Worm (Caenorhabditis elegans) whole organism, L1 larva: Measurements from ENCODE around the gene C01G5.25.
A peak's percentile ranks its signal among the peaks of the same experiment; 100 is the strongest.
"Not testable (repeated sequence)": the region's sequence is repeated elsewhere in the genome, so short reads cannot be mapped to it uniquely, and the experiment has no call there.

ENCODE experiments used
- aha-1 ChIP-seq: fragments of 150-350 bp; optimal IDR thresholded peaks from 2 replicates; lab custom pipeline; 2014; ENCODE audit warnings: missing biosample characterization, missing genetic modification characterization
- alr-1 ChIP-seq: fragments of 200-800 bp; sonication (Bioruptor generic); optimal IDR thresholded peaks from 2 replicates; lab custom pipeline; 2018; ENCODE audit warnings: borderline replicate concordance, mild to moderate bottlenecking, missing genetic modification characterization, missing compliant biosample characterization
- ceh-8 ChIP-seq: fragments of 200-800 bp; sonication (Bioruptor generic); optimal IDR thresholded peaks from 2 replicates; lab custom pipeline; 2018; ENCODE audit warnings: mild to moderate bottlenecking, missing genetic modification characterization, moderate library complexity, missing compliant biosample characterization
- ceh-82 ChIP-seq, 3 experiments: fragments of 150-350 bp in 1 of 3; sonication (generic microtip) in 2 of 3; optimal IDR thresholded peaks; 2 replicates each; lab custom pipeline; 2014 to 2017; ENCODE audit warnings: missing biosample characterization in 3 of 3, missing genetic modification characterization in 3 of 3
- ceh-88 ChIP-seq: fragments of 200-800 bp; sonication (Bioruptor generic); IDR thresholded peaks from 2 replicates; pipeline ENCODE4 v1.3.6; 2022; ENCODE audit warnings: missing genetic modification characterization, missing compliant biosample characterization
- dpl-1 ChIP-seq, 3 experiments: fragments of 150-350 bp in 2 of 3; sonication (generic microtip) in 1 of 3; optimal IDR thresholded peaks; 2 replicates each; lab custom pipeline; 2014 to 2017; ENCODE audit warnings: missing biosample characterization in 3 of 3, missing genetic modification characterization in 3 of 3, missing genetic modification reagents in 3 of 3
- efl-1 ChIP-seq, 4 experiments: fragments of 150-350 bp; optimal IDR thresholded peaks in 3 of 4; peaks in 1 of 4; 1 replicate in 1 of 4; 2 replicates in 3 of 4; lab custom pipeline; 2014; ENCODE audit warnings: missing biosample characterization in 2 of 4, missing genetic modification characterization in 2 of 4, missing genetic modification reagents in 2 of 4
- egl-27 ChIP-seq, 2 experiments: fragments of 150-350 bp in 1 of 2; sonication (generic microtip); optimal IDR thresholded peaks; 3 replicates each; lab custom pipeline; 2017 to 2018; ENCODE audit warnings: missing biosample characterization in 2 of 2, missing genetic modification characterization in 2 of 2, missing genetic modification reagents in 2 of 2
- fos-1 ChIP-seq: fragments of 150-350 bp; optimal IDR thresholded peaks from 2 replicates; lab custom pipeline; 2014; ENCODE audit warnings: missing biosample characterization, missing genetic modification characterization
- irx-1 ChIP-seq: sonication (generic microtip); optimal IDR thresholded peaks from 2 replicates; lab custom pipeline; 2016; ENCODE audit warnings: missing genetic modification characterization, missing compliant biosample characterization
- lin-15B ChIP-seq: fragments of 150-350 bp; sonication (generic microtip); optimal IDR thresholded peaks from 3 replicates; lab custom pipeline; 2014; ENCODE audit warnings: missing biosample characterization, missing genetic modification characterization
- lin-39 ChIP-seq: fragments of 150-350 bp; optimal IDR thresholded peaks from 2 replicates; lab custom pipeline; 2014; ENCODE audit warnings: missing biosample characterization, missing genetic modification reagents, missing genetic modification characterization
- mef-2 ChIP-seq: fragments of 150-350 bp; optimal IDR thresholded peaks from 2 replicates; lab custom pipeline; 2014; ENCODE audit warnings: missing biosample characterization, missing genetic modification characterization
- nhr-237 ChIP-seq: fragments of 150-350 bp; optimal IDR thresholded peaks from 2 replicates; lab custom pipeline; 2014; ENCODE audit warnings: missing biosample characterization, missing genetic modification characterization
- nhr-71 ChIP-seq: sonication (generic microtip); optimal IDR thresholded peaks from 2 replicates; lab custom pipeline; 2016; ENCODE audit warnings: mild to moderate bottlenecking, missing genetic modification characterization, moderate library complexity, missing compliant biosample characterization
- nhr-77 ChIP-seq: fragments of 150-350 bp; optimal IDR thresholded peaks from 2 replicates; lab custom pipeline; 2014; ENCODE audit warnings: missing biosample characterization, missing genetic modification characterization
- nhr-90 ChIP-seq: sonication (generic microtip); optimal IDR thresholded peaks from 2 replicates; lab custom pipeline; 2016; ENCODE audit warnings: mild to moderate bottlenecking, missing genetic modification characterization, missing compliant biosample characterization; ENCODE audit not compliant: poor library complexity
- pqm-1 ChIP-seq: sonication (generic microtip); optimal IDR thresholded peaks from 3 replicates; lab custom pipeline; 2017; ENCODE audit warnings: missing biosample characterization, missing genetic modification characterization
- unc-30 ChIP-seq: sonication (generic microtip); optimal IDR thresholded peaks from 2 replicates; lab custom pipeline; 2017; ENCODE audit warnings: missing biosample characterization, missing genetic modification characterization
- vab-15 ChIP-seq: sonication (generic microtip); optimal IDR thresholded peaks from 2 replicates; lab custom pipeline; 2017; ENCODE audit warnings: missing genotype, mild to moderate bottlenecking, missing genetic modification characterization, missing compliant biosample characterization
- zag-1 ChIP-seq: fragments of 150-350 bp; optimal IDR thresholded peaks from 2 replicates; lab custom pipeline; 2014; ENCODE audit warnings: missing biosample characterization, missing genetic modification characterization
- zip-4 ChIP-seq: fragments of 200-800 bp; sonication (Bioruptor generic); optimal IDR thresholded peaks from 2 replicates; lab custom pipeline; 2018; ENCODE audit warnings: mild to moderate bottlenecking, missing genetic modification characterization, moderate library complexity, missing compliant biosample characterization

C01G5.25 gene

DNA sequence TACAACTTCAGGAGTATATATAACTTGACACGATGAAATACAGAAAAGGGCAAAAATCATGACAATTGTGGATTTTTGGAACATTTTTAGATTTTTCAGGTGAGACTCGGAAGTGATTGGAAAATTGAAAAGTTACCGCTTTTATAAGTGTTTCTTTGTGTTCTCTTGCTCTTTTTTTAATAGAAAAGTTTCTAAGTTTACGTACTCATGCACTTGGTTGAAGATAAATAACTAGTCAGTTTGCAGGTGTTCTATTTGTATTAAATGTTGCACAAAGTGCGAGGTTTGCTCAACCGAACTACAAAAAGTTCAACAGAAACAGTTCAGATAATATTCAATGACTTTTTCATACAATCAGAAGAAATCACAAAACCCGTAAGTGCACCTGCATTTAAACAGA lies 53.4 kb downstream of the C01G5.25 start, which contains the start of gene nspb-3:
Gene nspb-3, minus strand, starts transcription at position 101 of the 400 bp plus-strand sequence.
- not testable (repeated sequence) for TF ChIP-seq ceh-88 (GFP tag; lab: Robert Waterston, UW); aha-1; egl-27 (tag; optimal IDR thresholded peaks at IDR 0.05; lab: Kevin White, UChicago)

DNA sequence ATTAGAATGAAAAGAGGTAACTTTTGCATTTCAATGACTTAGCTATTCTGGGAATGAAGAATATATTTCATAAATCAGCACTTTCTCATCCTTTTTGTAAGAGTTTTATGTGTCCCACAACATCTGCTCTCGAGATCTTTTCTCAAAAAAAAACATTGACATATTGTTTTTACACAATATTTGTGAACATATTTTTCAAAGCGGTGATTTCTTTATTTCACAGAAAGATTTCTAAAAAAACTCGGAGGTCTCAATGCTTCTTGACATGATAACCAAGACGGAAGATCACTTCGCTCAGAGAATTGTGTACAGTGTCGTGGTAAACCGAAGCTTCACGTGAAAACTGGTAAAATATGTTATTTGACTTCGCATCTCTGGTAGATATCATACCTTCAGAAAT lies 54.4 kb downstream of the C01G5.25 start, which contains the start of gene F38A5.22:
Gene F38A5.22, minus strand, starts transcription at position 29 of the 400 bp plus-strand sequence.
- TF ChIP-seq nhr-237 (tag; lab: Kevin White, UChicago) (no peak), dpl-1 (GFP tag; optimal IDR thresholded peaks at IDR 0.05; lab: Kevin White, UChicago) (no peak), alr-1 (tag; lab: Kevin White, UChicago) (no peak), ceh-82 (tag; optimal IDR thresholded peaks at IDR 0.05; lab: Kevin White, UChicago) (no peak), mef-2 (tag; lab: Kevin White, UChicago) (no peak), lin-15B (no peak), vab-15 (tag; lab: Kevin White, UChicago) (no peak), nhr-90 (no peak), pqm-1 (tag; lab: Kevin White, UChicago) (no peak), ceh-8 (GFP tag; lab: Kevin White, UChicago) (no peak), egl-27 (tag; optimal IDR thresholded peaks at IDR 0.05; lab: Kevin White, UChicago) (no peak), nhr-77 (tag; lab: Kevin White, UChicago) (no peak), unc-30 (tag; lab: Kevin White, UChicago) (no peak), fos-1 (tag; lab: Kevin White, UChicago) (no peak), zip-4 (GFP tag; lab: Kevin White, UChicago) (no peak), zag-1 (tag; lab: Kevin White, UChicago) (no peak)
- TF ChIP-seq, all 84 proteins: peak for 0

DNA sequence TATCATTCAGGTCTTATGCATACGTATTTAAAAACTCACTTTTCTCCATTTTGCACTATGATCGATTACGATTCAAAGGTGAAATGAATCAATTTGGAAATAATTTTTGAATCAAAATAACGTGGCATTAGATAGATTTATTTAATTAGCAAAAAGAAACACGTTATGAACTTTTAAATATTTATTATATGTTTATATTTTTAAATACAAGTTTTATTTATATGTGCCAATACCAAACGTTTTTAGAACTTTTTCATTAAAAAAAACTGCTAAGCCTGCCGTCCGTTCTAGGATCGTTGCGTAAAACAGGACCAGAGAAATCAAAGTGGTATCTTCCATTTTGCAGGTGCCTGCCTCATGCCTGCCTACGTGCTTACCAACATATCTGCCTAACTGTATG lies 55.8 kb downstream of the C01G5.25 start, which contains the start of gene F38A5.6:
Gene F38A5.6, minus strand, starts transcription at position 101 of the 400 bp plus-strand sequence.
- no peak for TF ChIP-seq lin-39 (tag; lab: Kevin White, UChicago)
- no peak for TF ChIP-seq efl-1 (optimal IDR thresholded peaks at IDR 0.05; lab: Kevin White, UChicago)
- TF ChIP-seq efl-1 (GFP tag; optimal IDR thresholded peaks at IDR 0.05 in 1 of 2; lab: Kevin White, UChicago) = peak in 1 of 2 experiments; percentile 88

DNA sequence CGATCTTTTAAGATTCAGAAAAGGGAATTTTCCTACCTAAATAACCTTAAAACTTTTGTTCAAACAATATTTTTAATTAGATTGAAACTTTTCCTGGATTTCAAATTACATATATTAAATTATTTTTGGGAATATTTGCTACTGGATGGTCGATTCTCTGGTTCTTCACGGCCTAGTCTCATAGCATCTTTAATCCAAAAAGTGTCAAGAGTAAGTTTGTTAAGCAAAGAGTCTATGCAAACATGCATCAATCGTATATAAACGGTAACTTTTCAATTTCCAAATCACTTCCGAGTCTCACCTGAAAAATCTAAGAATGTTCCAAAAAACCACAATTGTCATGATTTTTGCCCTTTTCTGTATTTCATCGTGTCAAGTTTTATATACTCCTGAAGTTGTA lies 56.4 kb downstream of the C01G5.25 start, which contains the start of gene nspb-4:
Gene nspb-4, plus strand, starts transcription at position 301 of the 400 bp plus-strand sequence.
- TF ChIP-seq irx-1 (tag; lab: Kevin White, UChicago); nhr-90; nhr-71 (tag; lab: Kevin White, UChicago): not testable (repeated sequence)
